Worm (Caenorhabditis elegans): ENCODE measurements around the gene F55B11.5.

The F55B11.5 gene

ce11 chrIV:14413386-14413785 is 14.1 kb upstream of the F55B11.5 start (continued):
- no peak for TF ChIP-seq F37D6.2 (tag; optimal IDR thresholded peaks at IDR 0.05)
- TF ChIP-seq ces-1 (GFP tag; optimal IDR thresholded peaks at IDR 0.05) = no peak
- no peak for TF ChIP-seq madf-9 (GFP tag; conservative IDR thresholded peaks at IDR 0.05)
- TF ChIP-seq ceh-62 (tag; optimal IDR thresholded peaks at IDR 0.05) = no peak
- TF ChIP-seq snpc-1.2 (GFP tag; IDR thresholded peaks at IDR 0.05) = no peak
- TF ChIP-seq mes-2 (tag; optimal IDR thresholded peaks at IDR 0.05; ENCODE audit: poor library complexity, severe bottlenecking) = no peak
- TF ChIP-seq lin-13 (GFP tag; optimal IDR thresholded peaks at IDR 0.05) = no peak
- TF ChIP-seq nhr-6 (tag; optimal IDR thresholded peaks at IDR 0.05) = peak; percentile 32
- no peak for TF ChIP-seq unc-130 (GFP tag; optimal IDR thresholded peaks at IDR 0.05)
- no peak for TF ChIP-seq madf-5 (GFP tag; IDR thresholded peaks at IDR 0.05)
- TF ChIP-seq lim-7 (GFP tag; IDR thresholded peaks at IDR 0.05) = no peak
- TF ChIP-seq R02D3.7 (tag; optimal IDR thresholded peaks at IDR 0.05) = no peak
- no peak for TF ChIP-seq aly-2 (tag; optimal IDR thresholded peaks at IDR 0.05)
- no peak for TF ChIP-seq F49E8.2 (tag; optimal IDR thresholded peaks at IDR 0.05; ENCODE audit: borderline replicate concordance)
- TF ChIP-seq hif-1 (tag; optimal IDR thresholded peaks at IDR 0.05) = no peak
- TF ChIP-seq ztf-11 (tag; optimal IDR thresholded peaks at IDR 0.05) = no peak
- no peak for TF ChIP-seq attf-4 (tag; optimal IDR thresholded peaks at IDR 0.05)
- no peak for TF ChIP-seq daf-12 (tag; optimal IDR thresholded peaks at IDR 0.05)
- TF ChIP-seq zag-1 (tag; optimal IDR thresholded peaks at IDR 0.05) = no peak
- TF ChIP-seq nhr-76 (tag; optimal IDR thresholded peaks at IDR 0.05) = no peak
- no peak for TF ChIP-seq rbr-2 (tag; optimal IDR thresholded peaks at IDR 0.05)
- TF ChIP-seq Y48G9A.11 (GFP tag; IDR thresholded peaks at IDR 0.05) = no peak
- TF ChIP-seq vab-7 (GFP tag; IDR thresholded peaks at IDR 0.05) = no peak
- no peak for TF ChIP-seq spr-1 (tag; optimal IDR thresholded peaks at IDR 0.05)
- no peak for TF ChIP-seq daf-8 (GFP tag; IDR thresholded peaks at IDR 0.05)
- no peak for TF ChIP-seq jun-1 (tag; optimal IDR thresholded peaks at IDR 0.05)
- no peak for TF ChIP-seq ceh-82 (tag; optimal IDR thresholded peaks at IDR 0.05)
- no peak for TF ChIP-seq fkh-10 (GFP tag; optimal IDR thresholded peaks at IDR 0.05)
- no peak for TF ChIP-seq T20F7.1 (GFP tag; optimal IDR thresholded peaks at IDR 0.05)
- no peak for TF ChIP-seq egl-27 (tag; optimal IDR thresholded peaks at IDR 0.05)
- no peak for TF ChIP-seq nhr-42 (GFP tag; IDR thresholded peaks at IDR 0.05)
- no peak for TF ChIP-seq Y5F2A.4 (GFP tag; optimal IDR thresholded peaks at IDR 0.05)
- TF ChIP-seq sdz-12 (GFP tag; optimal IDR thresholded peaks at IDR 0.05) = no peak
- no peak for TF ChIP-seq zip-11 (GFP tag; IDR thresholded peaks at IDR 0.05)
- no peak for TF ChIP-seq ZK337.2 (GFP tag; IDR thresholded peaks at IDR 0.05)
- peak; percentile 86 for TF ChIP-seq hlh-30 (tag; optimal IDR thresholded peaks at IDR 0.05; ENCODE audit: insufficient read depth)
- TF ChIP-seq mep-1 (tag; optimal IDR thresholded peaks at IDR 0.05) = peak; percentile 14
- TF ChIP-seq lin-1 (GFP tag; IDR thresholded peaks at IDR 0.05) = peak; percentile 67
- TF ChIP-seq T26A8.4 (GFP tag; IDR thresholded peaks at IDR 0.05) = no peak
- no peak for TF ChIP-seq F10B5.3 (tag; optimal IDR thresholded peaks at IDR 0.05)
- no peak for TF ChIP-seq pha-4 (GFP tag; IDR thresholded peaks at IDR 0.05)
- no peak for TF ChIP-seq pha-4 (tag; optimal IDR thresholded peaks at IDR 0.05)
- TF ChIP-seq cey-2 (tag; optimal IDR thresholded peaks at IDR 0.05; ENCODE audit: borderline replicate concordance, insufficient read depth) = no peak
- no peak for TF ChIP-seq lin-39 (tag; optimal IDR thresholded peaks at IDR 0.05)
- TF ChIP-seq arid-1 (GFP tag; conservative IDR thresholded peaks at IDR 0.05) = no peak
- TF ChIP-seq ZK546.5 (tag; optimal IDR thresholded peaks at IDR 0.05) = no peak
- TF ChIP-seq ceh-44 (GFP tag; IDR thresholded peaks at IDR 0.05) = no peak
- peak; percentile 48; the same call in 1 of the 2 replicates for TF ChIP-seq tra-1 (GFP tag; IDR thresholded peaks at IDR 0.05)
- TF ChIP-seq daf-16 (GFP tag; optimal IDR thresholded peaks at IDR 0.05) = peak in 1 of 2 experiments; percentile 58
- TF ChIP-seq daf-16 (tag; optimal IDR thresholded peaks at IDR 0.05) = peak; percentile 94
- TF ChIP-seq egl-43 (GFP tag; IDR thresholded peaks at IDR 0.05) = no peak
- no peak for TF ChIP-seq skn-1 (tag; optimal IDR thresholded peaks at IDR 0.05)
- peak; percentile 92 for TF ChIP-seq dve-1 (tag; optimal IDR thresholded peaks at IDR 0.05; ENCODE audit: insufficient read depth)

All from whole organism, L4 larva.